Fruit fly (Drosophila melanogaster): Measurements from ENCODE around the gene CG45080.

CG45080 gene

DNA sequence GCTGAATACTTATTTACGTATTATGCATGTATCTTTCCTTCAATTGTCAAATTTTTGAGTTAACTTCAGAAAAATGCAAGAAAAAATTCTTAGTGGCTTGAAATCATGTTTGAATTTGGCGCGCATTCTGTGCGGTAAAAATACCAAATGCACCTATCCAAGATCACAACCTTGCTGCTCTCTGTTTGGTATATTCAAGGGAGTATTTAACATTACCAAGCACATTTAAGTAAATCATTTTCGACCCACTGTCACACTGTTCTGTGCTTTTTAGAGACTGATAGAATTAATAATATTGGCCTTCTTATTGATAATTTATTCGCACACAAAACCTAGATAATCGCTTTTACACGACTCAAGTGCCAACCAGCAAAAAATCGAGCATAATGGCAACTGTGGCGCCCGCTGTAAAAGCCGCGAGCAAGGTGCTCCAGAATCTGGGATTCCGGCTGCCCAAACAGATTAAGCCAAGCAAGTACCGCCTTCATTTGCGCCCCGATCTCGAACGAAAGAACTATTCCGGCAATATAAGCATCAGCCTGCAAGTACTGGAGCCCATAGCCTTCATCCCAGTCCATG, 9.8 kb downstream of the CG45080 start (continued):
- no peak for TF ChIP-seq ems (GFP tag; optimal IDR thresholded peaks at IDR 0.05)
- no peak for TF ChIP-seq CG31365 (tag; optimal IDR thresholded peaks at IDR 0.05)
- TF ChIP-seq al (GFP tag; IDR thresholded peaks at IDR 0.05): no peak
- TF ChIP-seq klu (GFP tag; IDR thresholded peaks at IDR 0.05): no peak
- no peak; the same call in 1 of the 2 replicates for TF ChIP-seq vvl (GFP tag; IDR thresholded peaks at IDR 0.05)
- no peak for TF ChIP-seq CG7556 (GFP tag; optimal IDR thresholded peaks at IDR 0.05)
- no peak for TF ChIP-seq trh (GFP tag; optimal IDR thresholded peaks at IDR 0.05)
- TF ChIP-seq CG13894 (tag; optimal IDR thresholded peaks at IDR 0.05): no peak
- TF ChIP-seq B-H1 (GFP tag; IDR thresholded peaks at IDR 0.05): no peak
- TF ChIP-seq Fer3 (tag; optimal IDR thresholded peaks at IDR 0.05): no peak
- no peak for TF ChIP-seq CG14441 (GFP tag; IDR thresholded peaks at IDR 0.05)
- TF ChIP-seq BtbVII (GFP tag; optimal IDR thresholded peaks at IDR 0.05): no peak
- TF ChIP-seq nerfin-1 (tag; optimal IDR thresholded peaks at IDR 0.05): no peak
- no peak for TF ChIP-seq Max (GFP tag; optimal IDR thresholded peaks at IDR 0.05)
- TF ChIP-seq CG9437 (GFP tag; optimal IDR thresholded peaks at IDR 0.05): no peak
- no peak for TF ChIP-seq Sry-β (GFP tag; optimal IDR thresholded peaks at IDR 0.05)
- no peak for TF ChIP-seq ham (GFP tag; IDR thresholded peaks at IDR 0.05)
- no peak for TF ChIP-seq Asciz (GFP tag; optimal IDR thresholded peaks at IDR 0.05)
- no peak for TF ChIP-seq CG11560 (tag; IDR thresholded peaks at IDR 0.05)
- no peak for TF ChIP-seq Nf-YA (GFP tag; IDR thresholded peaks at IDR 0.05)
- TF ChIP-seq CG11093 (GFP tag; IDR thresholded peaks at IDR 0.05): no peak
- TF ChIP-seq CG13287 (GFP tag; IDR thresholded peaks at IDR 0.05; ENCODE audit: partially characterized antibody): no peak; the same call in 1 of the 2 replicates
- TF ChIP-seq tup (GFP tag; optimal IDR thresholded peaks at IDR 0.05): no peak
- peak; percentile 62 for TF ChIP-seq Sry-δ (GFP tag; optimal IDR thresholded peaks at IDR 0.05)
- no peak for TF ChIP-seq C15 (GFP tag; IDR thresholded peaks at IDR 0.05)
- TF ChIP-seq CG34224 (GFP tag; IDR thresholded peaks at IDR 0.05; ENCODE audit: partially characterized antibody): no peak
- TF ChIP-seq CG31441 (GFP tag; IDR thresholded peaks at IDR 0.05): no peak
- TF ChIP-seq pan (optimal IDR thresholded peaks at IDR 0.05): no peak
- TF ChIP-seq pan (GFP tag; optimal IDR thresholded peaks at IDR 0.05 in 1 of 2, IDR thresholded peaks at IDR 0.05 in 1 of 2): no peak
- no peak for TF ChIP-seq row (GFP tag; IDR thresholded peaks at IDR 0.05)
- TF ChIP-seq Oli (tag; optimal IDR thresholded peaks at IDR 0.05): no peak
- no peak for TF ChIP-seq sima (GFP tag; optimal IDR thresholded peaks at IDR 0.05)
- no peak for TF ChIP-seq CG12155 (GFP tag; optimal IDR thresholded peaks at IDR 0.05)
- TF ChIP-seq Side (GFP tag; optimal IDR thresholded peaks at IDR 0.05): no peak
- no peak for TF ChIP-seq inv (GFP tag; IDR thresholded peaks at IDR 0.05; ENCODE audit: partially characterized antibody)
- no peak for TF ChIP-seq wek (GFP tag; optimal IDR thresholded peaks at IDR 0.05)
- TF ChIP-seq Sin3A (optimal IDR thresholded peaks at IDR 0.05): peak; percentile 14
- TF ChIP-seq CG12104 (GFP tag; optimal IDR thresholded peaks at IDR 0.05): no peak
- peak; percentile 78 for TF ChIP-seq MBD-R2 (GFP tag; IDR thresholded peaks at IDR 0.05)
- no peak for TF ChIP-seq Dip2 (GFP tag; IDR thresholded peaks at IDR 0.05)
- TF ChIP-seq Lhr (GFP tag; optimal IDR thresholded peaks at IDR 0.05): peak; percentile 70
- no peak for TF ChIP-seq CG3281 (GFP tag; optimal IDR thresholded peaks at IDR 0.05)
- no peak for TF ChIP-seq CG2875 (GFP tag; optimal IDR thresholded peaks at IDR 0.05)
- TF ChIP-seq fd3F (GFP tag; optimal IDR thresholded peaks at IDR 0.05): no peak
- no peak for TF ChIP-seq Jarid2 (GFP tag; optimal IDR thresholded peaks at IDR 0.05)
- TF ChIP-seq CG6791 (GFP tag; IDR thresholded peaks at IDR 0.05; ENCODE audit: partially characterized antibody): no peak
- no peak for TF ChIP-seq Ssrp (tag; optimal IDR thresholded peaks at IDR 0.05)
- TF ChIP-seq CG4404 (GFP tag; IDR thresholded peaks at IDR 0.05): no peak
- no peak for TF ChIP-seq Nf-YC (tag; optimal IDR thresholded peaks at IDR 0.05)
- TF ChIP-seq CG6813 (GFP tag; optimal IDR thresholded peaks at IDR 0.05): no peak
- no peak for TF ChIP-seq CG8281 (tag; optimal IDR thresholded peaks at IDR 0.05)
